Worm (Caenorhabditis elegans) whole organism, early embryonic: ENCODE data around the gene col-102.

Experiments used
- B0310.2 ChIP-seq: sonication (generic microtip); optimal IDR thresholded peaks from 2 replicates; lab custom pipeline; 2016; ENCODE audit warnings: mild to moderate bottlenecking, missing genetic modification characterization, missing compliant biosample characterization
- F13C5.2 ChIP-seq: sonication (generic microtip); optimal IDR thresholded peaks from 2 replicates; lab custom pipeline; 2017; ENCODE audit warnings: mild to moderate bottlenecking, missing genetic modification characterization, inconsistent platforms, missing compliant biosample characterization
- aly-1 ChIP-seq: sonication (generic microtip); optimal IDR thresholded peaks from 2 replicates; lab custom pipeline; 2016; ENCODE audit warnings: missing genetic modification characterization, missing compliant biosample characterization
- ama-1 ChIP-seq: fragments of 150-350 bp; optimal IDR thresholded peaks from 2 replicates; lab custom pipeline; 2014
- ceh-13 ChIP-seq: fragments of 200-800 bp; sonication (Bioruptor generic); optimal IDR thresholded peaks from 2 replicates; lab custom pipeline; 2018; ENCODE audit warnings: mild to moderate bottlenecking, missing genetic modification characterization, missing compliant biosample characterization
- ceh-36 ChIP-seq: sonication (generic microtip); optimal IDR thresholded peaks from 2 replicates; lab custom pipeline; 2016; ENCODE audit warnings: missing genetic modification characterization, inconsistent platforms, missing compliant biosample characterization
- ets-7 ChIP-seq: sonication (generic microtip); optimal IDR thresholded peaks from 2 replicates; lab custom pipeline; 2016; ENCODE audit warnings: missing genotype, missing genetic modification characterization, missing compliant biosample characterization
- flt-1 ChIP-seq: fragments of 200-800 bp; sonication (Bioruptor generic); IDR thresholded peaks from 2 replicates; pipeline ENCODE4 v1.3.6; 2022; ENCODE audit warnings: missing genetic modification characterization, missing compliant biosample characterization
- hmbx-1 ChIP-seq: sonication (generic microtip); optimal IDR thresholded peaks from 2 replicates; lab custom pipeline; 2016; ENCODE audit warnings: mild to moderate bottlenecking, missing genetic modification characterization, missing compliant biosample characterization
- hmg-4 ChIP-seq: fragments of 200-800 bp; sonication (Bioruptor generic); optimal IDR thresholded peaks from 2 replicates; lab custom pipeline; 2018; ENCODE audit warnings: mild to moderate bottlenecking, missing genetic modification characterization, missing compliant biosample characterization
- hnd-1 ChIP-seq: sonication (generic microtip); optimal IDR thresholded peaks from 2 replicates; lab custom pipeline; 2016; ENCODE audit warnings: missing genetic modification characterization, missing compliant biosample characterization
- pes-1 ChIP-seq: fragments of 200-800 bp; sonication (Bioruptor generic); IDR thresholded peaks from 2 replicates; pipeline ENCODE4 v1.3.6; 2022; ENCODE audit warnings: missing genetic modification reagents, missing genetic modification characterization, missing compliant biosample characterization
- scrt-1 ChIP-seq: fragments of 200-800 bp; sonication (Bioruptor generic); IDR thresholded peaks from 2 replicates; pipeline ENCODE4 v1.3.6; 2022; ENCODE audit warnings: missing genetic modification characterization, missing compliant biosample characterization
- sea-1 ChIP-seq: fragments of 200-800 bp; sonication (Bioruptor generic); conservative IDR thresholded peaks from 2 replicates; pipeline ENCODE4 v1.3.6; 2022; ENCODE audit warnings: missing genetic modification characterization, missing compliant biosample characterization
- tbx-11 ChIP-seq: fragments of 200-800 bp; sonication (Bioruptor generic); IDR thresholded peaks from 2 replicates; pipeline ENCODE4 v1.3.6; 2022; ENCODE audit warnings: missing genetic modification characterization, missing compliant biosample characterization
- tbx-37 ChIP-seq: fragments of 200-800 bp; sonication (Bioruptor generic); conservative IDR thresholded peaks from 2 replicates; pipeline ENCODE4 v1.3.6; 2022; ENCODE audit warnings: missing genetic modification reagents, missing genetic modification characterization, missing compliant biosample characterization
- tra-4 ChIP-seq: sonication (generic microtip); optimal IDR thresholded peaks from 2 replicates; lab custom pipeline; 2017; ENCODE audit warnings: missing genetic modification characterization, missing compliant biosample characterization

col-102 gene

DNA sequence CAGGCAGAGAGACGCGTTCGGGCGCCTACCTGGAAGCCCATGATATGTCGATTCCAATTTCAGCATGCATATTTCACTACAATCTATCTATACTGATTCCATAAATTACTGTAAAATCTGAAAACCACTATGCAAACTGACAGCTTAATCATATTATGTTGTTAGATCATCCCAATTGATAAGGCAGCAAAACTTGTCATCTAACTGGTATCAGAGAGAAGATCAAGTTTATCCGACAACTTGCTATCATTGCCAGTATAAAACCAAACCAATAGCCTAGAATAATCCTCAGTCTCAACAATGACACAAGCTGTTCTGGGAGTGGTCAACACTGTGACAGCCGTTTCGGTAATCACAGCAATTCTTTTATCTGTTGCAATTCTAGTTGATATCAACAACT is at the start of gene col-102:
col-102 (plus strand) TSS at position 301 of the 400 bp plus-strand sequence.
- TF ChIP-seq sea-1 (GFP tag; lab: Robert Waterston, UW), result no peak
- no peak for TF ChIP-seq B0310.2 (tag; lab: Kevin White, UChicago)
- no peak for TF ChIP-seq tbx-11 (GFP tag; lab: Robert Waterston, UW)
- no peak for TF ChIP-seq pes-1 (GFP tag; lab: Robert Waterston, UW)
- no peak for TF ChIP-seq tbx-37 (GFP tag; lab: Robert Waterston, UW)
- no peak for TF ChIP-seq hmbx-1 (tag; lab: Kevin White, UChicago)
- no peak for TF ChIP-seq ets-7 (tag; lab: Kevin White, UChicago)
- TF ChIP-seq hnd-1, result no peak
- TF ChIP-seq hmg-4, result no peak
- no peak for TF ChIP-seq ama-1 (lab: Kevin White, UChicago)
- TF ChIP-seq F13C5.2, result no peak
- TF ChIP-seq tra-4, result no peak
- no peak for TF ChIP-seq ceh-13
- TF ChIP-seq flt-1 (GFP tag; lab: Robert Waterston, UW), result no peak
- no peak for TF ChIP-seq ceh-36 (tag; lab: Kevin White, UChicago)
- TF ChIP-seq aly-1 (tag; lab: Kevin White, UChicago), result no peak
- no peak for TF ChIP-seq scrt-1 (GFP tag; lab: Robert Waterston, UW)

DNA sequence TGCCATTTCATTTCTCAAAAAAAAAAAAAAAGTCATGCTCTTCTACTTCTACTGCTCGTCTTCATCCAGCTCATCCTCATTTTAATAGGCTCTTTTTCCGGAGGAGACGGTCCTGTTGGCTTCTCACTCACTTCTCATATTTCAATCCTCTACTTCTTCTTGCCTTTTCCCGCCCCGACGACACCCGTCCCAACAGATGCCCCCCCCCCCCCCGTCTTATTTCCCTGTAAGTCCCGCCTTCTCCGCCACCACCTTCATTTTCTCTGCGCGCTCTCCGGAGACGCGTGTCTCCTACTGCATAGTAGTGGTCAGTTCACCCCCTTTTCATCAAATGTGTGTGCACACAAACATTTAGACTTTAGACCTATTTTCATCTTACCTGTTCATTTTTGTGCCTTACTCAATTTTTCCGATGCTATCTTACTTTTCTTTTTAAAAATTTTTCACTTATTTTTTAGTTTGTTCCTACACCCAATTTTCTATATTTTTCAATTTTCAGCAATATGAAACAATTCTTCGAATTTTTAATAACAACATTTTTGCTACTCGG is 45.4 kb upstream of the col-102 start, which contains the start of gene efn-4:
efn-4 (plus strand) TSS at position 500 of the 550 bp plus-strand sequence.
- TF ChIP-seq hmg-4 (peak; percentile 19), B0310.2 (tag; lab: Kevin White, UChicago) (no peak), ceh-13 (no peak), F13C5.2 (peak; percentile 9)

DNA sequence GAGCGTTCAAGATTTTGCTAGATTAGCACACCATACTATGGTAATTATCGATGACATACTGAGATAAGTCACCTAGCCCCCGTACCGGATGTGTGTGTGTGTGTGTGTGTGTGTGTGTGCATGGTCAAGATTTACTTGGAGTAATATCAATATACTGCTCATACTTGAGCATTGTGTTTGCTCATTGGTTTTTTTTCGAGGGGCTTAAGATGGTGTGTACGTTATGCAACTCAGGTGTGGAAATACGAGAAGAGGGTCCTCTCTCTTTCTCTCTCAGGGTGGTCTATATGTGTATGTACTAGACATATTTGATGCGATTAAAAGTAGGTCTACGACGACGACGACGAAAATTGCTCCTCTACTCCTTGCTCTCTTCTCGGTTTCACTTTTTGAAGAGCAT is 43.9 kb upstream of the col-102 start:
- TF ChIP-seq pes-1 (GFP tag; lab: Robert Waterston, UW), result no peak
- no peak for TF ChIP-seq flt-1 (GFP tag; lab: Robert Waterston, UW)
- no peak for TF ChIP-seq scrt-1 (GFP tag; lab: Robert Waterston, UW)
- no peak for TF ChIP-seq B0310.2 (tag; lab: Kevin White, UChicago)
- TF ChIP-seq ceh-36 (tag; lab: Kevin White, UChicago), result peak; percentile 12
- TF ChIP-seq ets-7 (tag; lab: Kevin White, UChicago), result peak; percentile 23
- no peak for TF ChIP-seq hmg-4
- no peak for TF ChIP-seq tbx-11 (GFP tag; lab: Robert Waterston, UW)
- TF ChIP-seq ama-1 (lab: Kevin White, UChicago), result no peak

DNA sequence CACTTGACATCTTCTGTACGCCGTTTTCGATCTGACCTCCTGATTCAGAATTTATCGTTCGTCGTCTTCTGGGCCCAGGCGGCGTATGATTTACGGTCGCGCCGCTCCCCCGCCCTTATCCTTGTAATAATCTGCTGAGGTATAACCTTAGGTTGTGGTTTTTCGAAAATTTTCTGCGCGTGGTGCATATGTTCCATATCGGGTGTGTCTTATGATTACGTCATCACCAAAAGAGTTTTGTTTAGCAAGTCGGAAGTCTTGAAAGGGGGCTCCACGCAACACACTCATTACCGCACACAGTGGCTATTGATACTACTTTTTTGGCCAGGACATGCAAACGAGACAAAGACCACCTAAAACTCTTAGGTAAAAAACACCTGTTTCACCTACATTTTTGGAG is 43.5 kb upstream of the col-102 start:
- TF ChIP-seq aly-1 (tag; lab: Kevin White, UChicago) (no peak), B0310.2 (tag; lab: Kevin White, UChicago) (no peak), pes-1 (GFP tag; lab: Robert Waterston, UW) (no peak), ama-1 (lab: Kevin White, UChicago) (no peak), hmbx-1 (tag; lab: Kevin White, UChicago) (no peak), ceh-13 (no peak), hnd-1 (no peak), F13C5.2 (no peak), ceh-36 (tag; lab: Kevin White, UChicago) (no peak), tbx-37 (GFP tag; lab: Robert Waterston, UW) (no peak), ets-7 (tag; lab: Kevin White, UChicago) (no peak), hmg-4 (no peak), tra-4 (no peak), sea-1 (GFP tag; lab: Robert Waterston, UW) (no peak), tbx-11 (GFP tag; lab: Robert Waterston, UW) (no peak), flt-1 (GFP tag; lab: Robert Waterston, UW) (no peak), scrt-1 (GFP tag; lab: Robert Waterston, UW) (no peak)

DNA sequence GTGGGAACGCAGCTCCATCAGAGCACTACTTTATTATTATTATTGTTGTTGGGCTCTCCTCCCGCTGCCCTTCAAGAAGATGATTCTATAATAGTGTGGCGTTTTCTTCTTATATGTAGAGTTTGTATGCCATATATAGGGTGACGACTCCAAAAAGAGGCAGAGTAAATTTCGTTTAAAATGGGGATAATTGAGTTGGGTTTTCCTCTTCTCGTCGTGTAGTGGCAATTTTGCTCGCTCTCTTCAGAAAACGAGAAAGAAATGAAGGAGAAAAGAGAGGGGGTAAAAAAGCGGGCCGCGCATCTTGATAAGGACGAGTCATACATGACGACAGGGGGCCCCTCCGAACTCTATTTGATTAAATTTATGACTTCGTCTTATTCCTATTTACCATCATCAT is 40.8 kb upstream of the col-102 start:
- TF ChIP-seq ceh-13 (no peak), pes-1 (GFP tag; lab: Robert Waterston, UW) (no peak), ama-1 (lab: Kevin White, UChicago) (no peak), tbx-37 (GFP tag; lab: Robert Waterston, UW) (no peak), hmbx-1 (tag; lab: Kevin White, UChicago) (no peak), B0310.2 (tag; lab: Kevin White, UChicago) (no peak), tbx-11 (GFP tag; lab: Robert Waterston, UW) (no peak), tra-4 (no peak), hnd-1 (no peak), sea-1 (GFP tag; lab: Robert Waterston, UW) (no peak), ets-7 (tag; lab: Kevin White, UChicago) (no peak), flt-1 (GFP tag; lab: Robert Waterston, UW) (no peak), aly-1 (tag; lab: Kevin White, UChicago) (no peak), scrt-1 (GFP tag; lab: Robert Waterston, UW) (no peak), ceh-36 (tag; lab: Kevin White, UChicago) (no peak), F13C5.2 (no peak), hmg-4 (no peak)

DNA sequence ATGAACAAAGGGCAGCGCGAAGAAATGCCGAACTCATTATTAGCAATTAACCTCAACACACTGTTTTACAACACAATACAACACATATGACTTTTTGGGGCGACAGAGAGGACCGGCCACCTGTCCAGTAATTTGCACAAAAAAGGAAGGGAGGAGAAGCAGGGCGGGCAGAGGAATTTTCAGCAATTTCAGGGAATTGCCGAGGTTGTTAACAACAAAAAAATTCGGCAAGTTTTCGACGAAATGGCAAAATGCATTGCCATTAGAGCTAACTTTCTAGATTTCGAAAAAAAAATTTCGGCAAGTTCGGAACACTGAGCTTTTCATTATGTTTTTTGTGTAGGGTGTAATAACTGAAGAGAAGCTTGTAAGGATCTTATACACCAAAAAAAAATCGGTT is 40.2 kb upstream of the col-102 start:
- no peak for TF ChIP-seq hmbx-1 (tag; lab: Kevin White, UChicago)
- no peak for TF ChIP-seq scrt-1 (GFP tag; lab: Robert Waterston, UW)
- no peak for TF ChIP-seq hnd-1
- TF ChIP-seq ceh-13, result no peak
- TF ChIP-seq sea-1 (GFP tag; lab: Robert Waterston, UW), result no peak
- TF ChIP-seq aly-1 (tag; lab: Kevin White, UChicago), result no peak
- no peak for TF ChIP-seq hmg-4
- no peak for TF ChIP-seq ama-1 (lab: Kevin White, UChicago)
- TF ChIP-seq tra-4, result no peak
- TF ChIP-seq tbx-11 (GFP tag; lab: Robert Waterston, UW), result no peak
- TF ChIP-seq pes-1 (GFP tag; lab: Robert Waterston, UW), result peak; percentile 13; the same call in 1 of the 2 replicates
- no peak for TF ChIP-seq ceh-36 (tag; lab: Kevin White, UChicago)
- TF ChIP-seq flt-1 (GFP tag; lab: Robert Waterston, UW), result no peak
- 0 out of 2 replicates have a peak, but pooled peaks have one; percentile 15 for TF ChIP-seq tbx-37 (GFP tag; lab: Robert Waterston, UW)
- TF ChIP-seq ets-7 (tag; lab: Kevin White, UChicago), result no peak
- TF ChIP-seq B0310.2 (tag; lab: Kevin White, UChicago), result no peak

DNA sequence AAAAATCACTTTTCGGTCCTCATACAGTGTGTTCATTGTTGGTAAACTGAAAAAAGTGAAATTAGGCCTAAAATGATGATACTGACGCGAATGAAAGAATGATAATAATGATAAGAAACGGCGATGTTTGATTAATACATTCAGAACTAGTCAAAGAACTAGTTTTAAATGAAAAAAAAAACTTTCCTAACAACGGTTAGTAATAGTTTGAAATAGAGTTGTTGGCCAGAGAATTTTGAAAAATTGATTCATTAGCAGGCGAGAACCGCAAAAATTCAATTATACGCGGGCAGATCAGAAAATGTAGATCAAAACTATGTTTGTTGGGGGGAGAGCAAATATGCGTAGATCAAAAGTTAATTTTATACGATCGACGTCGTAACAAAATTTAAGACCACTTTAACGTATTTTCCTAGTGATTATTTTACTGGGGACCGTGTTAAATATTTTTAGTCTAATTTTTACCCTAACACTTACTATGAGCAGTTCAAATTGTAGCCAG is 33.4 kb upstream of the col-102 start, which contains the start of gene F56A11.5:
F56A11.5 (minus strand) TSS at position 51 of the 502 bp plus-strand sequence.
- TF ChIP-seq ama-1 (lab: Kevin White, UChicago), result no peak
- no peak for TF ChIP-seq pes-1 (GFP tag; lab: Robert Waterston, UW)
- no peak for TF ChIP-seq tra-4
- no peak for TF ChIP-seq tbx-11 (GFP tag; lab: Robert Waterston, UW)
- TF ChIP-seq aly-1 (tag; lab: Kevin White, UChicago), result no peak
- no peak for TF ChIP-seq hmbx-1 (tag; lab: Kevin White, UChicago)
- no peak for TF ChIP-seq ceh-13
- TF ChIP-seq tbx-37 (GFP tag; lab: Robert Waterston, UW), result no peak
- TF ChIP-seq hnd-1, result no peak
- no peak for TF ChIP-seq ets-7 (tag; lab: Kevin White, UChicago)
- no peak for TF ChIP-seq flt-1 (GFP tag; lab: Robert Waterston, UW)
- no peak for TF ChIP-seq sea-1 (GFP tag; lab: Robert Waterston, UW)
- TF ChIP-seq hmg-4, result no peak
- TF ChIP-seq F13C5.2, result no peak
- no peak for TF ChIP-seq ceh-36 (tag; lab: Kevin White, UChicago)
- no peak for TF ChIP-seq B0310.2 (tag; lab: Kevin White, UChicago)
- TF ChIP-seq scrt-1 (GFP tag; lab: Robert Waterston, UW), result no peak
